Worm (Caenorhabditis elegans) whole organism, early embryonic: Measurements from ENCODE around the gene mct-5.

Experiments
- B0310.2 ChIP-seq: sonication (generic microtip); optimal IDR thresholded peaks from 2 replicates; lab custom pipeline; 2016; ENCODE audit warnings: mild to moderate bottlenecking, missing genetic modification characterization, missing compliant biosample characterization
- F13C5.2 ChIP-seq: sonication (generic microtip); optimal IDR thresholded peaks from 2 replicates; lab custom pipeline; 2017; ENCODE audit warnings: mild to moderate bottlenecking, missing genetic modification characterization, inconsistent platforms, missing compliant biosample characterization
- aly-1 ChIP-seq: sonication (generic microtip); optimal IDR thresholded peaks from 2 replicates; lab custom pipeline; 2016; ENCODE audit warnings: missing genetic modification characterization, missing compliant biosample characterization
- ama-1 ChIP-seq: fragments of 150-350 bp; optimal IDR thresholded peaks from 2 replicates; lab custom pipeline; 2014
- ceh-13 ChIP-seq: fragments of 200-800 bp; sonication (Bioruptor generic); optimal IDR thresholded peaks from 2 replicates; lab custom pipeline; 2018; ENCODE audit warnings: mild to moderate bottlenecking, missing genetic modification characterization, missing compliant biosample characterization
- ceh-36 ChIP-seq: sonication (generic microtip); optimal IDR thresholded peaks from 2 replicates; lab custom pipeline; 2016; ENCODE audit warnings: missing genetic modification characterization, inconsistent platforms, missing compliant biosample characterization
- ets-7 ChIP-seq: sonication (generic microtip); optimal IDR thresholded peaks from 2 replicates; lab custom pipeline; 2016; ENCODE audit warnings: missing genotype, missing genetic modification characterization, missing compliant biosample characterization
- flt-1 ChIP-seq: fragments of 200-800 bp; sonication (Bioruptor generic); IDR thresholded peaks from 2 replicates; pipeline ENCODE4 v1.3.6; 2022; ENCODE audit warnings: missing genetic modification characterization, missing compliant biosample characterization
- hmbx-1 ChIP-seq: sonication (generic microtip); optimal IDR thresholded peaks from 2 replicates; lab custom pipeline; 2016; ENCODE audit warnings: mild to moderate bottlenecking, missing genetic modification characterization, missing compliant biosample characterization
- hmg-4 ChIP-seq: fragments of 200-800 bp; sonication (Bioruptor generic); optimal IDR thresholded peaks from 2 replicates; lab custom pipeline; 2018; ENCODE audit warnings: mild to moderate bottlenecking, missing genetic modification characterization, missing compliant biosample characterization
- hnd-1 ChIP-seq: sonication (generic microtip); optimal IDR thresholded peaks from 2 replicates; lab custom pipeline; 2016; ENCODE audit warnings: missing genetic modification characterization, missing compliant biosample characterization
- pes-1 ChIP-seq: fragments of 200-800 bp; sonication (Bioruptor generic); IDR thresholded peaks from 2 replicates; pipeline ENCODE4 v1.3.6; 2022; ENCODE audit warnings: missing genetic modification reagents, missing genetic modification characterization, missing compliant biosample characterization
- scrt-1 ChIP-seq: fragments of 200-800 bp; sonication (Bioruptor generic); IDR thresholded peaks from 2 replicates; pipeline ENCODE4 v1.3.6; 2022; ENCODE audit warnings: missing genetic modification characterization, missing compliant biosample characterization
- sea-1 ChIP-seq: fragments of 200-800 bp; sonication (Bioruptor generic); conservative IDR thresholded peaks from 2 replicates; pipeline ENCODE4 v1.3.6; 2022; ENCODE audit warnings: missing genetic modification characterization, missing compliant biosample characterization
- tbx-11 ChIP-seq: fragments of 200-800 bp; sonication (Bioruptor generic); IDR thresholded peaks from 2 replicates; pipeline ENCODE4 v1.3.6; 2022; ENCODE audit warnings: missing genetic modification characterization, missing compliant biosample characterization
- tbx-37 ChIP-seq: fragments of 200-800 bp; sonication (Bioruptor generic); conservative IDR thresholded peaks from 2 replicates; pipeline ENCODE4 v1.3.6; 2022; ENCODE audit warnings: missing genetic modification reagents, missing genetic modification characterization, missing compliant biosample characterization
- tra-4 ChIP-seq: sonication (generic microtip); optimal IDR thresholded peaks from 2 replicates; lab custom pipeline; 2017; ENCODE audit warnings: missing genetic modification characterization, missing compliant biosample characterization

Gene mct-5

DNA sequence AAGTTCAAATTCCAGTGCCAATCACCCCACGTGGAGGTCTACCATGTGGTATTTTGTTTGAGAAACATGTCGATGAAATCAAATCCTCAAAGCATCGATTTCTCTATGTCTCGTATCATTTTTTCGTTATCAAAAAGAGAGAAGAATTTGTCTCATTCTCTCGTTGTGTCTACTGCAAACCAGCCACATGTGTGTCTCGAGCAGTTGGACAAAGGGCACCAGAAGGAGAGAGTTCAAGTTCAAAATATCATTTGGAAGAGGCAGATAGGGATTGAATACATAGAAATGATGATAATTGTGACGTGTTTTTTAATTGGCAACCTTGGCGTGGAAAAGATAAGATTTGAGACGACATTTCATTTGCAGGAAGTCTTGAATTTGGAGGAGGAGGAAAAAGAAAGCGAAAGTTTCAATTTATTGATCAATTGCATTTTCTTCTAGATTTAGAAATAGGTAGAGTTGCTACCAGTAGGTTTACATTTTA is 39.1 kb downstream of the mct-5 start:
- no peak for TF ChIP-seq hmg-4
- no peak for TF ChIP-seq F13C5.2 (tag; lab: Kevin White, UChicago)
- TF ChIP-seq scrt-1 (GFP tag; lab: Robert Waterston, UW) = no peak
- TF ChIP-seq ceh-36 = no peak
- TF ChIP-seq flt-1 (GFP tag; lab: Robert Waterston, UW) = no peak
- no peak for TF ChIP-seq tra-4 (tag; lab: Kevin White, UChicago)
- TF ChIP-seq aly-1 (tag; lab: Kevin White, UChicago) = no peak
- no peak for TF ChIP-seq tbx-11
- TF ChIP-seq ama-1 (lab: Kevin White, UChicago) = no peak
- TF ChIP-seq tbx-37 (GFP tag; lab: Robert Waterston, UW) = no peak
- TF ChIP-seq ets-7 (tag; lab: Kevin White, UChicago) = no peak
- no peak for TF ChIP-seq sea-1 (GFP tag; lab: Robert Waterston, UW)
- TF ChIP-seq B0310.2 (tag; lab: Kevin White, UChicago) = no peak
- TF ChIP-seq hmbx-1 = no peak
- no peak for TF ChIP-seq pes-1 (GFP tag; lab: Robert Waterston, UW)
- TF ChIP-seq hnd-1 = no peak

DNA sequence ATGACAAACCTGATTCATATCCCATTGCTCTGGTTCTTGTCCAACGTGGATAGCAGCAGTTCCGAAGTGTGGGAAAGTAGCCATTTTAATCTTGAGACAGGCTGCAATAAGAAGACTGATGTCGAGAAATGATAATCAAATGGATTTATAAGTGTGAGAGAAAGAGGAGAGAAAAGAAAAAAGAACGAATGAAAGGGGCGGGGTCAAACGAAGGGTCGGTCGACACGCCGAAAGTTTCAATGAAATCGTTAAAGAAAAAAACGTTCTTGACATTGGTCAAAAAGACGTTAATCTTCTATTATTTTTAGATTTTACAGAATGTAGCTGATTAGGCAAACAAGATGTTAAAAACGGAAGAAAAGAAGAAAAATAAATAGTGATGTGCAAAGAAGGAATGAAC is 40.5 kb downstream of the mct-5 start, which contains the start of gene cth-2:
TSS of gene cth-2 (minus strand) at position 101 of the 400 bp plus-strand sequence.
- TF ChIP-seq scrt-1 (GFP tag; lab: Robert Waterston, UW) = no peak
- no peak for TF ChIP-seq tbx-37 (GFP tag; lab: Robert Waterston, UW)
- no peak for TF ChIP-seq pes-1 (GFP tag; lab: Robert Waterston, UW)
- TF ChIP-seq aly-1 (tag; lab: Kevin White, UChicago) = no peak
- no peak for TF ChIP-seq ceh-13 (GFP tag; lab: Kevin White, UChicago)
- no peak for TF ChIP-seq B0310.2 (tag; lab: Kevin White, UChicago)
- TF ChIP-seq flt-1 (GFP tag; lab: Robert Waterston, UW) = no peak
- no peak for TF ChIP-seq ets-7 (tag; lab: Kevin White, UChicago)
- no peak for TF ChIP-seq ceh-36
- TF ChIP-seq ama-1 (lab: Kevin White, UChicago) = no peak
- TF ChIP-seq hmg-4 = no peak
- TF ChIP-seq F13C5.2 (tag; lab: Kevin White, UChicago) = no peak
- TF ChIP-seq tra-4 (tag; lab: Kevin White, UChicago) = no peak

DNA sequence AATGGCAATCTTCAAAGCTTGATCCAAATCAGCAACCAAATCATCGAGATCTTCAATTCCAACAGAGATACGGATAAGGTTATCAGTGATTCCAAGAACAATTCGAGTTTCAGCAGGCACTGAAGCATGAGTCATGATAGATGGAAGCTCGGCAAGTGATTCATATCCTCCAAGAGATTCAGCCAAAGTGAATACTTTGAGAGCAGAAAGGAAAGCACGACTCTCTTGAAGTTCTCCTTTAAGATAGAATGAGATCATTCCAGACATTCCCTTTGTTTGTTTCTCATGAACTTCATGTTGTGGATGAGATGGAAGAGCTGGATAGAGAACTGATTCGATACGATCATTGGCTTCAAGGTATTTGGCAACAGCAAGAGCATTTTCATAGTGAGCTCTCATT is 42.1 kb downstream of the mct-5 start:
- TF ChIP-seq B0310.2 (tag; lab: Kevin White, UChicago) (no peak), flt-1 (GFP tag; lab: Robert Waterston, UW) (no peak)

ce11 chrII:7054987-7055386 is 43.4 kb downstream of the mct-5 start, which contains the start of gene ZK1127.3:
ZK1127.3 (plus strand) TSS chrII:7055287.
- TF ChIP-seq sea-1 (GFP tag; lab: Robert Waterston, UW) (no peak), tra-4 (tag; lab: Kevin White, UChicago) (no peak), B0310.2 (tag; lab: Kevin White, UChicago) (no peak)

DNA sequence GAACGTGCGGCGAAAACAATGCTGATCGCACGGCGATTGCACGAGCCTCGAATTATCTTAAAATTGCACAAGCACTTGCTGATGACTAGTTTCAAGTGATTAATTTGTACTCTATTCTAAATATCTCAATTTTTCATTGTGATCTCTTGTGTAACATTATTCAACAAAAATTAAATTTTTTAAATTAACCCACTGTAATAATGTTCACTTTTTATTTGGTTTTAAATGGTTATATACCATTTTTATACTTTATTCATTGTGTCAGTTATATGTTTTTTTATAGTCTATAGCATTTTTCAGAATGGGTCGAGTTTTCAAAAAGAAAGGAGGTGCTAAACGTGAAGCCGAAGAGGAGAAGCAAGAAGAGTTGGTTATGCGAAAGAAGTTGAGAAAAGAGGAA is 44.7 kb downstream of the mct-5 start, which contains the start of gene ZK1127.4:
TSS of gene ZK1127.4 (plus strand) at position 301 of the 400 bp plus-strand sequence.
- no peak for TF ChIP-seq flt-1 (GFP tag; lab: Robert Waterston, UW)
- no peak for TF ChIP-seq ama-1 (lab: Kevin White, UChicago)
- TF ChIP-seq F13C5.2 (tag; lab: Kevin White, UChicago) = no peak
- no peak for TF ChIP-seq hnd-1

DNA sequence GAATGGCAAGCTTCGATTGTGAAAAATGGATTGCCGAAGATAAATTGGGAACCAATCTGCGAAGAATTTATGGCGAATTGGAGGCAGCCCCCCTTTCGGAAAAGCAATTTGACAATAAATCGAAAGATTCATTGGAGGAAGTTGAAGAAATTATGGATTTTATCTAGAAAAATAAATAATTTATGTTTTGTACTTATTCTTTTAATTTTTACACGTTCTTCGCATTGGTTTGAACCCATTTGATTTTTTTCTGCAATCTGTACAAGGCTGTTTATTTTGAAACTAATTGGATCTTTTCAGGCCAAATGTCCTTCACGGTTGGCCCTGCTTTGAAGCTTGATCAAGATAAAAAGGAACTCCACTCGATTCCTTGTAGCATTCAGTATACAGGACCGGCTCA is 45.4 kb downstream of the mct-5 start, which contains the start of gene ZK1127.13:
TSS of gene ZK1127.13 (plus strand) at position 301 of the 400 bp plus-strand sequence.
- no peak for TF ChIP-seq tbx-11

DNA sequence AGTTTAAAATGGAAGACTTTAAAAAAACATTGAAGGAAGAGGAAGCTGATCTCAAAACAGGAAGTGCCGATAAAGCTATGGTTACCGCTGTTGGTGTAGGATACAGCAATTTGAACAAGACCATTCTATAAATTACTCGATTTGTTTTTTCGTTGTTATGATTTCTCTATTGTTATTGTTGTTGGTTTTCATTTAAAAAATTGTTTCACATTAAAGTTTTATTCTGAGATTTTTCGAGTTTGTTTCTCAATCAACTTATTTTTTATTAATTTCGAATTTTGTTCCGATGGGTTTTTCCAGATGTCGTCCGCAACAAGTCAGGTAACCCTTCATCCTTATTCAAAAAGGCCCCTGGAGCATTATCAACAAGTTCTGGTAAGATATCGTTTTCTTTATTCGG is 46.6 kb downstream of the mct-5 start, which contains the start of gene ZK1127.12:
TSS of gene ZK1127.12 (plus strand) at position 301 of the 400 bp plus-strand sequence.
- TF ChIP-seq ceh-13 (GFP tag; lab: Kevin White, UChicago) (no peak), pes-1 (GFP tag; lab: Robert Waterston, UW) (no peak), tbx-37 (GFP tag; lab: Robert Waterston, UW) (no peak)

DNA sequence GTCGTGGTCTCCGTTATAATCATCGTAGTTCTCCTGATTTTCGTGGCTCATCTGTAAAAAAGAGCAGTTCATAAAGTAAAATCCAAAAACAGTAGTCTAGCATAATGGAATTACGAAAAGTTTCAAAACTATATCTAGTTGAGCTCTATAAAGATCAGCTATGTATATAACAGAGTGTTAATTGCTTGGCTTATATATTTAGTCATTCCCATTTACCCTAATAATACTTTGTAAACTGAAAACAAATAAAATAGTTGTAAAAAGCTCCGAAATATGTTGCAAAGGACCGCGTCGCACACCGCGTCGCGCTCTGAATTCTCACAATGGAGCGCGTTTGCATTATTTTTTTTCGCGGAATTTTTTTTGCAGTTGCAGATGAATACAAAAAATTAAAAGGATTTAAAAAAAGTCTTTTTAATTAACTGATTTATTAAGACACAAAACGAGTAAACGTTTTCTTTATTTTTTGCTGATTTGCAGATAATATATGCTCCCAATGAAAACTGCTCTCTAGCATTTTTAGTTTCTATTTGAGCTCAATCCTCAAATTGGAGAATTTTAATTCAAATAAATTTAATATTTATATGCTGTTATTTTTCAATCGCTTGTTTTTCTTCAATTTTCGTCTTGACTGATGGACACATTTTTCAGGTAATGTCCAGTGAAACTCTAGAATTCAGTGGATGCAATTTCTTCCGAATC is 48.2 kb downstream of the mct-5 start, which contains the start of the genes tcer-1 and ZK1127.5:
TSS of gene tcer-1 (minus strand) at position 51 of the 702 bp plus-strand sequence.
TSS of gene ZK1127.5 (plus strand) at position 652 of the 702 bp plus-strand sequence.
- TF ChIP-seq F13C5.2 (tag; lab: Kevin White, UChicago) (peak; percentile 23), flt-1 (GFP tag; lab: Robert Waterston, UW) (no peak), pes-1 (GFP tag; lab: Robert Waterston, UW) (no peak), B0310.2 (tag; lab: Kevin White, UChicago) (no peak)

- TF ChIP-seq pes-1 (GFP tag; lab: Robert Waterston, UW) = no peak
- TF ChIP-seq ceh-36 = no peak
- no peak for TF ChIP-seq ceh-13 (GFP tag; lab: Kevin White, UChicago)
- TF ChIP-seq F13C5.2 (tag; lab: Kevin White, UChicago) = no peak
- no peak for TF ChIP-seq scrt-1 (GFP tag; lab: Robert Waterston, UW)
- TF ChIP-seq sea-1 (GFP tag; lab: Robert Waterston, UW) = no peak
Measured at ce11 chrII:7049470-7049869, 48.9 kb downstream of the mct-5 start.
